Worm (Caenorhabditis elegans) whole organism, L1 larva: ENCODE data around the gene W01F3.2.

Experiments
- egl-27 ChIP-seq, 2 experiments: fragments of 150-350 bp in 1 of 2; sonication (generic microtip); optimal IDR thresholded peaks; 3 replicates each; lab custom pipeline; 2017 to 2018; ENCODE audit warnings: missing biosample characterization in 2 of 2, missing genetic modification characterization in 2 of 2, missing genetic modification reagents in 2 of 2
- hlh-17 ChIP-seq: fragments of 200-800 bp; sonication (Bioruptor generic); optimal IDR thresholded peaks from 2 replicates; lab custom pipeline; 2018; ENCODE audit warnings: missing genetic modification characterization, mild to moderate bottlenecking, missing compliant biosample characterization, moderate library complexity, borderline replicate concordance
- nhr-12 ChIP-seq: sonication (generic microtip); optimal IDR thresholded peaks from 2 replicates; lab custom pipeline; 2017; ENCODE audit warnings: missing biosample characterization, missing genetic modification characterization
- sptf-1 ChIP-seq: fragments of 150-350 bp; optimal IDR thresholded peaks from 2 replicates; lab custom pipeline; 2014; ENCODE audit warnings: missing biosample characterization, missing genetic modification characterization
- zag-1 ChIP-seq: fragments of 150-350 bp; optimal IDR thresholded peaks from 2 replicates; lab custom pipeline; 2014; ENCODE audit warnings: missing biosample characterization, missing genetic modification characterization

DNA sequence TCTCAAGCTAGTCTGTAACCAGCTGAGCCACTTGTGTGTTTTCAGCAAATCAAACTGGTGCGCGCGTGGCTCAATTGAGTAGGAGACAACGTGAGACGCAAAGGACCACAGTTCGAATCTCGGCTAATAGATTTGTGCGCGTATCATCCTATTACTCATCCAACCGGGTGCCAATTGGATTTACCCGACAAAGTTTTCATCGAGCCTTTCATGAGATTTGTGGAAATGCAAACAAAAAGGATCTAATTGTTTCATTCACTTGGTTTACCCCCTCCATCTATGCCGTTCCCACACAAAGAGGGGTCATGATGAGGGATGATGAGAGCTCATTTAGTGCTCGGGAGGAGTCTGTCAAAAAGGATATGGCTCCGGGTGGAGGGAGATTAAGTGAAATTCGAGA lies 5.0 kb upstream of the W01F3.2 start:
- TF ChIP-seq hlh-17 (GFP tag; lab: Kevin White, UChicago) (no peak), zag-1 (tag; lab: Kevin White, UChicago) (no peak), nhr-12 (tag; lab: Kevin White, UChicago) (no peak), egl-27 (tag; optimal IDR thresholded peaks at IDR 0.05; lab: Kevin White, UChicago) (no peak), sptf-1 (tag; lab: Kevin White, UChicago) (no peak)
